Worm (Caenorhabditis elegans) whole organism, L4 larva: Measurements from ENCODE around the gene col-154.
A peak's percentile ranks its signal among the peaks of the same experiment; 100 is the strongest.

Experiments used
- F10B5.3 ChIP-seq: sonication (generic microtip); optimal IDR thresholded peaks from 2 replicates; lab custom pipeline; 2016; ENCODE audit warnings: mild to moderate bottlenecking, missing genetic modification characterization, missing compliant biosample characterization
- F44E2.7 ChIP-seq: fragments of 200-800 bp; sonication (Bioruptor generic); IDR thresholded peaks from 2 replicates; pipeline ENCODE4 v2.1.2; 2022; ENCODE audit warnings: missing genetic modification characterization, missing compliant biosample characterization
- F49E8.2 ChIP-seq: sonication (generic microtip); optimal IDR thresholded peaks from 2 replicates; lab custom pipeline; 2016; ENCODE audit warnings: missing compliant biosample characterization, mild to moderate bottlenecking, missing genetic modification characterization, borderline replicate concordance
- T26A8.4 ChIP-seq: fragments of 200-800 bp; sonication (Bioruptor generic); IDR thresholded peaks from 2 replicates; pipeline ENCODE4 v1.3.6; 2022; ENCODE audit warnings: missing genetic modification characterization, missing compliant biosample characterization
- Y75B8A.6 ChIP-seq: fragments of 200-800 bp; sonication (Bioruptor generic); IDR thresholded peaks from 2 replicates; pipeline ENCODE4 v1.3.6; 2022; ENCODE audit warnings: missing genetic modification reagents, missing genetic modification characterization, missing compliant biosample characterization
- ZK337.2 ChIP-seq: fragments of 200-800 bp; sonication (Bioruptor generic); IDR thresholded peaks from 2 replicates; pipeline ENCODE4 v1.3.6; 2022; ENCODE audit warnings: missing genetic modification reagents, missing genetic modification characterization, missing compliant biosample characterization
- attf-4 ChIP-seq: sonication (generic microtip); optimal IDR thresholded peaks from 3 replicates; lab custom pipeline; 2017; ENCODE audit warnings: missing biosample characterization, missing genetic modification characterization
- ceh-28 ChIP-seq: fragments of 150-350 bp; optimal IDR thresholded peaks from 2 replicates; lab custom pipeline; 2014; ENCODE audit warnings: missing biosample characterization, missing genetic modification reagents, missing genetic modification characterization
- ceh-44 ChIP-seq: fragments of 200-800 bp; sonication (Bioruptor generic); IDR thresholded peaks from 2 replicates; pipeline ENCODE4 v1.3.6; 2022; ENCODE audit warnings: missing genetic modification reagents, missing genetic modification characterization, missing compliant biosample characterization
- ceh-82 ChIP-seq: sonication (generic microtip); optimal IDR thresholded peaks from 2 replicates; lab custom pipeline; 2017; ENCODE audit warnings: missing biosample characterization, missing genetic modification characterization
- ces-1 ChIP-seq: fragments of 150-350 bp; sonication (generic microtip); optimal IDR thresholded peaks from 4 replicates; lab custom pipeline; 2014; ENCODE audit warnings: missing biosample characterization, missing genetic modification reagents, missing genetic modification characterization
- dmd-6 ChIP-seq: fragments of 200-800 bp; sonication (Bioruptor generic); IDR thresholded peaks from 2 replicates; pipeline ENCODE4 v1.3.6; 2022; ENCODE audit warnings: missing genetic modification reagents, missing genetic modification characterization, missing compliant biosample characterization
- duxl-1 ChIP-seq: sonication (generic microtip); optimal IDR thresholded peaks from 2 replicates; lab custom pipeline; 2016; ENCODE audit warnings: mild to moderate bottlenecking, missing genetic modification characterization, moderate library complexity, missing compliant biosample characterization; ENCODE audit not compliant: poor library complexity
- egl-43 ChIP-seq: fragments of 200-800 bp; sonication (Bioruptor generic); IDR thresholded peaks from 2 replicates; pipeline ENCODE4 v1.3.6; 2022; ENCODE audit warnings: missing genetic modification reagents, missing genetic modification characterization, missing compliant biosample characterization
- fkh-10 ChIP-seq: fragments of 150-350 bp; optimal IDR thresholded peaks from 2 replicates; lab custom pipeline; 2014; ENCODE audit warnings: missing biosample characterization, missing genetic modification reagents, missing genetic modification characterization
- gei-8 ChIP-seq: fragments of 200-800 bp; sonication (Bioruptor generic); optimal IDR thresholded peaks from 2 replicates; lab custom pipeline; 2018; ENCODE audit warnings: mild to moderate bottlenecking, missing genetic modification characterization, missing compliant biosample characterization
- hmg-1.1 ChIP-seq: fragments of 200-800 bp; sonication (Bioruptor generic); IDR thresholded peaks from 2 replicates; pipeline ENCODE4 v1.3.6; 2022; ENCODE audit warnings: missing genetic modification reagents, missing genetic modification characterization, missing compliant biosample characterization
- lim-7 ChIP-seq: fragments of 200-800 bp; sonication (Bioruptor generic); IDR thresholded peaks from 2 replicates; pipeline ENCODE4 v1.3.6; 2022; ENCODE audit warnings: missing genetic modification characterization, missing compliant biosample characterization
- lir-3 ChIP-seq: sonication (generic microtip); optimal IDR thresholded peaks from 2 replicates; lab custom pipeline; 2016; ENCODE audit warnings: mild to moderate bottlenecking, missing genetic modification characterization, missing compliant biosample characterization
- lsy-2 ChIP-seq, 2 experiments: fragments of 150-350 bp in 1 of 2; sonication (generic microtip) in 1 of 2; optimal IDR thresholded peaks; 2 replicates each; lab custom pipeline; 2014 to 2017; ENCODE audit warnings: missing biosample characterization in 2 of 2, missing genetic modification characterization in 2 of 2
- mes-2 ChIP-seq: sonication (generic microtip); optimal IDR thresholded peaks from 2 replicates; lab custom pipeline; 2016; ENCODE audit warnings: missing genotype, mild to moderate bottlenecking, missing genetic modification characterization, missing compliant biosample characterization; ENCODE audit not compliant: poor library complexity, severe bottlenecking
- nhr-111 ChIP-seq: fragments of 200-800 bp; sonication (Bioruptor generic); optimal IDR thresholded peaks from 2 replicates; lab custom pipeline; 2018; ENCODE audit warnings: mild to moderate bottlenecking, missing genetic modification characterization, missing compliant biosample characterization
- nhr-237 ChIP-seq: sonication (generic microtip); optimal IDR thresholded peaks from 2 replicates; lab custom pipeline; 2017; ENCODE audit warnings: missing biosample characterization, missing genetic modification characterization
- nhr-28 ChIP-seq: fragments of 150-350 bp; optimal IDR thresholded peaks from 2 replicates; lab custom pipeline; 2014; ENCODE audit warnings: missing biosample characterization, missing genetic modification characterization
- nhr-42 ChIP-seq: fragments of 200-800 bp; sonication (Bioruptor generic); IDR thresholded peaks from 2 replicates; pipeline ENCODE4 v1.3.6; 2022; ENCODE audit warnings: missing genetic modification characterization, missing compliant biosample characterization
- nhr-6 ChIP-seq: fragments of 150-350 bp; optimal IDR thresholded peaks from 2 replicates; lab custom pipeline; 2014; ENCODE audit warnings: missing biosample characterization, missing genetic modification characterization
- sdz-12 ChIP-seq: fragments of 200-800 bp; sonication (Bioruptor generic); optimal IDR thresholded peaks from 2 replicates; lab custom pipeline; 2018; ENCODE audit warnings: mild to moderate bottlenecking, missing genetic modification characterization, missing compliant biosample characterization
- spr-3 ChIP-seq: fragments of 200-800 bp; sonication (Bioruptor generic); optimal IDR thresholded peaks from 2 replicates; lab custom pipeline; 2018; ENCODE audit warnings: mild to moderate bottlenecking, missing genetic modification characterization, missing compliant biosample characterization
- tra-1 ChIP-seq: fragments of 200-800 bp; sonication (Bioruptor generic); IDR thresholded peaks from 2 replicates; pipeline ENCODE4 v1.3.6; 2022; ENCODE audit warnings: missing genetic modification reagents, missing genetic modification characterization, missing compliant biosample characterization
- unc-62 ChIP-seq, 3 experiments: fragments of 150-350 bp in 1 of 3; sonication (generic microtip); optimal IDR thresholded peaks in 2 of 3; peaks in 1 of 3; 1 replicate in 1 of 3; 2 replicates in 2 of 3; lab custom pipeline; 2014 to 2017; ENCODE audit warnings: missing biosample characterization in 3 of 3, missing genetic modification characterization in 3 of 3, missing genetic modification reagents in 3 of 3, missing genotype in 1 of 3
- zfp-2 ChIP-seq: sonication (generic microtip); optimal IDR thresholded peaks from 2 replicates; lab custom pipeline; 2016; ENCODE audit warnings: mild to moderate bottlenecking, missing genetic modification characterization, missing compliant biosample characterization
- zfp-3 ChIP-seq: fragments of 200-800 bp; sonication (Bioruptor generic); conservative IDR thresholded peaks from 2 replicates; pipeline ENCODE4 v1.3.6; 2022; ENCODE audit warnings: missing genetic modification reagents, missing genetic modification characterization, missing compliant biosample characterization
- zip-11 ChIP-seq: fragments of 200-800 bp; sonication (Bioruptor generic); IDR thresholded peaks from 2 replicates; pipeline ENCODE4 v1.3.6; 2022; ENCODE audit warnings: missing genetic modification characterization, missing compliant biosample characterization
- zip-2 ChIP-seq: fragments of 150-350 bp; optimal IDR thresholded peaks from 2 replicates; lab custom pipeline; 2014; ENCODE audit warnings: missing biosample characterization, missing genetic modification characterization

col-154 gene

ce11 chrV:11341913-11342312, 43.2 kb upstream of the col-154 start, which contains the start of gene T02E9.5:
Gene T02E9.5, plus strand, starts transcription at chrV:11342233.
- TF ChIP-seq ces-1 (GFP tag; lab: Kevin White, UChicago) (peak; percentile 42), zip-11 (GFP tag; lab: Robert Waterston, UW) (no peak)

ce11 chrV:11344112-11344511, 41.0 kb upstream of the col-154 start:
- TF ChIP-seq zfp-3 (no peak), T26A8.4 (GFP tag; lab: Robert Waterston, UW) (peak; percentile 54; the same call in 1 of the 2 replicates), zip-2 (tag; lab: Kevin White, UChicago) (peak; percentile 4), unc-62 (GFP tag; optimal IDR thresholded peaks at IDR 0.05 in 1 of 2; lab: Kevin White, UChicago) (peak in 1 of 2 experiments; percentile 65), unc-62 (tag; optimal IDR thresholded peaks at IDR 0.05; lab: Kevin White, UChicago) (no peak), attf-4 (tag; lab: Kevin White, UChicago) (no peak), spr-3 (GFP tag; lab: Kevin White, UChicago) (no peak)
- TF ChIP-seq, all 104 proteins: peak for 3

- no peak for TF ChIP-seq lim-7 (GFP tag; lab: Robert Waterston, UW)
- no peak for TF ChIP-seq nhr-28 (tag; lab: Kevin White, UChicago)
- no peak for TF ChIP-seq Y75B8A.6
- TF ChIP-seq unc-62 (GFP tag; optimal IDR thresholded peaks at IDR 0.05 in 1 of 2; lab: Kevin White, UChicago) = peak in 1 of 2 experiments; percentile 74
- TF ChIP-seq unc-62 (tag; optimal IDR thresholded peaks at IDR 0.05; lab: Kevin White, UChicago) = no peak
- TF ChIP-seq F44E2.7 (GFP tag; lab: Robert Waterston, UW) = no peak
Measured at ce11 chrV:11344816-11345336, 40.3 kb upstream of the col-154 start.

ce11 chrV:11346912-11347311, 38.2 kb upstream of the col-154 start, which contains the start of gene grl-7:
Gene grl-7, minus strand, starts transcription at chrV:11347012.
- no peak for TF ChIP-seq ceh-44 (GFP tag; lab: Robert Waterston, UW)
- TF ChIP-seq ZK337.2 (GFP tag; lab: Robert Waterston, UW) = no peak
- TF ChIP-seq tra-1 (GFP tag; lab: Robert Waterston, UW) = no peak
- TF ChIP-seq egl-43 (GFP tag; lab: Robert Waterston, UW) = no peak
- no peak for TF ChIP-seq ces-1 (GFP tag; lab: Kevin White, UChicago)
- TF ChIP-seq nhr-111 (GFP tag; lab: Kevin White, UChicago) = no peak
- TF ChIP-seq gei-8 (GFP tag; lab: Kevin White, UChicago) = no peak
- TF ChIP-seq nhr-42 = no peak
- no peak for TF ChIP-seq ceh-82 (tag; lab: Kevin White, UChicago)
- TF ChIP-seq ceh-28 (tag; lab: Kevin White, UChicago) = no peak
- no peak for TF ChIP-seq sdz-12 (GFP tag; lab: Kevin White, UChicago)
- TF ChIP-seq dmd-6 (GFP tag; lab: Robert Waterston, UW) = no peak
- no peak for TF ChIP-seq F10B5.3 (tag; lab: Kevin White, UChicago)
- TF ChIP-seq mes-2 (tag; lab: Kevin White, UChicago) = no peak
- TF ChIP-seq nhr-237 (tag; lab: Kevin White, UChicago) = no peak
- no peak for TF ChIP-seq nhr-6 (tag; lab: Kevin White, UChicago)
- no peak for TF ChIP-seq lir-3
- TF ChIP-seq F49E8.2 = no peak
- TF ChIP-seq duxl-1 (tag; lab: Kevin White, UChicago) = no peak
- TF ChIP-seq zip-2 (tag; lab: Kevin White, UChicago) = no peak

- TF ChIP-seq zfp-2 = no peak
- peak; percentile 77 for TF ChIP-seq ces-1 (GFP tag; lab: Kevin White, UChicago)
- peak in 1 of 2 experiments; percentile 6 for TF ChIP-seq lsy-2 (tag; optimal IDR thresholded peaks at IDR 0.05; lab: Kevin White, UChicago)
- TF ChIP-seq hmg-1.1 (GFP tag; lab: Robert Waterston, UW) = no peak
- peak; percentile 65 for TF ChIP-seq fkh-10
Measured at ce11 chrV:11351263-11351662, 33.9 kb upstream of the col-154 start.
